Fruit fly (Drosophila melanogaster): ENCODE measurements around the gene Tsp3A.

dm6 chrX:2619651-2620050 is at the start of gene Tsp3A, which contains the start of gene Seipin:
- peak; percentile 5 for TF ChIP-seq CG10431 (GFP tag; optimal IDR thresholded peaks at IDR 0.05)
- peak; percentile 75 for TF ChIP-seq phol (tag; optimal IDR thresholded peaks at IDR 0.05)
- TF ChIP-seq CG14710 (tag; optimal IDR thresholded peaks at IDR 0.05), result peak; percentile 56
- no peak for TF ChIP-seq Lpt (GFP tag; optimal IDR thresholded peaks at IDR 0.05)
